Worm (Caenorhabditis elegans) whole organism, late embryonic: ENCODE data around the gene sru-6.

Experiments used
- C08G9.2 ChIP-seq: sonication (generic microtip); optimal IDR thresholded peaks from 2 replicates; lab custom pipeline; 2016; ENCODE audit warnings: mild to moderate bottlenecking, missing genetic modification characterization, moderate library complexity, missing compliant biosample characterization
- C38D4.7 ChIP-seq: fragments of 200-800 bp; sonication (Bioruptor generic); optimal IDR thresholded peaks from 2 replicates; lab custom pipeline; 2018; ENCODE audit warnings: mild to moderate bottlenecking, missing genetic modification characterization, moderate library complexity, missing compliant biosample characterization
- F13H6.1 ChIP-seq: sonication (generic microtip); optimal IDR thresholded peaks from 2 replicates; lab custom pipeline; 2016; ENCODE audit warnings: missing genetic modification characterization, missing compliant biosample characterization
- K02D7.2 ChIP-seq: sonication (generic microtip); optimal IDR thresholded peaks from 2 replicates; lab custom pipeline; 2017; ENCODE audit warnings: mild to moderate bottlenecking, missing genetic modification characterization, missing compliant biosample characterization
- T23F11.4 ChIP-seq: fragments of 200-800 bp; sonication (Bioruptor generic); optimal IDR thresholded peaks from 2 replicates; lab custom pipeline; 2018; ENCODE audit warnings: mild to moderate bottlenecking, missing genetic modification characterization, missing compliant biosample characterization
- ahr-1 ChIP-seq: sonication (generic microtip); optimal IDR thresholded peaks from 2 replicates; lab custom pipeline; 2016; ENCODE audit warnings: missing genetic modification characterization, missing compliant biosample characterization
- ama-1 ChIP-seq: fragments of 150-350 bp; optimal IDR thresholded peaks from 2 replicates; lab custom pipeline; 2014
- ceh-14 ChIP-seq: sonication (generic microtip); optimal IDR thresholded peaks from 2 replicates; lab custom pipeline; 2016; ENCODE audit warnings: missing genotype, missing genetic modification characterization, missing compliant biosample characterization
- ceh-18 ChIP-seq: sonication (generic microtip); optimal IDR thresholded peaks from 2 replicates; lab custom pipeline; 2016; ENCODE audit warnings: missing genetic modification characterization, missing compliant biosample characterization
- ceh-19 ChIP-seq: fragments of 200-800 bp; sonication (Bioruptor generic); optimal IDR thresholded peaks from 2 replicates; lab custom pipeline; 2018; ENCODE audit warnings: mild to moderate bottlenecking, missing genetic modification characterization, missing compliant biosample characterization
- ceh-2 ChIP-seq: sonication (generic microtip); optimal IDR thresholded peaks from 2 replicates; lab custom pipeline; 2016; ENCODE audit warnings: missing genotype, missing genetic modification characterization, missing compliant biosample characterization
- ceh-22 ChIP-seq: sonication (generic microtip); optimal IDR thresholded peaks from 2 replicates; lab custom pipeline; 2017; ENCODE audit warnings: missing biosample characterization, missing genetic modification characterization
- ceh-30 ChIP-seq: fragments of 150-350 bp; optimal IDR thresholded peaks from 2 replicates; lab custom pipeline; 2014; ENCODE audit warnings: missing biosample characterization, missing genetic modification characterization
- ceh-31 ChIP-seq: sonication (generic microtip); optimal IDR thresholded peaks from 2 replicates; lab custom pipeline; 2016; ENCODE audit warnings: missing genetic modification characterization, missing compliant biosample characterization
- ceh-6 ChIP-seq: fragments of 200-800 bp; sonication (Bioruptor generic); optimal IDR thresholded peaks from 2 replicates; lab custom pipeline; 2018; ENCODE audit warnings: mild to moderate bottlenecking, missing genetic modification characterization, missing compliant biosample characterization
- ceh-9 ChIP-seq: sonication (generic microtip); optimal IDR thresholded peaks from 2 replicates; lab custom pipeline; 2016; ENCODE audit warnings: mild to moderate bottlenecking, missing genetic modification characterization, inconsistent platforms, missing compliant biosample characterization
- che-1 ChIP-seq: sonication (generic microtip); optimal IDR thresholded peaks from 2 replicates; lab custom pipeline; 2016; ENCODE audit warnings: mild to moderate bottlenecking, missing genetic modification characterization, missing compliant biosample characterization
- elt-4 ChIP-seq: sonication (generic microtip); optimal IDR thresholded peaks from 2 replicates; lab custom pipeline; 2016; ENCODE audit warnings: missing genetic modification characterization, missing compliant biosample characterization
- ets-4 ChIP-seq: sonication (generic microtip); optimal IDR thresholded peaks from 2 replicates; lab custom pipeline; 2016; ENCODE audit warnings: missing genetic modification characterization, missing compliant biosample characterization
- fax-1 ChIP-seq: sonication (generic microtip); optimal IDR thresholded peaks from 2 replicates; lab custom pipeline; 2016; ENCODE audit warnings: missing genotype, missing genetic modification characterization, missing compliant biosample characterization
- fkh-10 ChIP-seq: fragments of 150-350 bp; optimal IDR thresholded peaks from 2 replicates; lab custom pipeline; 2014; ENCODE audit warnings: missing biosample characterization, missing genetic modification reagents, missing genetic modification characterization
- fkh-6 ChIP-seq: sonication (generic microtip); optimal IDR thresholded peaks from 2 replicates; lab custom pipeline; 2016; ENCODE audit warnings: missing genetic modification characterization, missing compliant biosample characterization
- hlh-13 ChIP-seq: fragments of 200-800 bp; sonication (Bioruptor generic); optimal IDR thresholded peaks from 2 replicates; lab custom pipeline; 2018; ENCODE audit warnings: mild to moderate bottlenecking, missing genetic modification characterization, missing compliant biosample characterization
- hlh-6 ChIP-seq: sonication (generic microtip); optimal IDR thresholded peaks from 2 replicates; lab custom pipeline; 2016; ENCODE audit warnings: missing genotype, missing genetic modification characterization, missing compliant biosample characterization
- hlh-8 ChIP-seq: sonication (generic microtip); optimal IDR thresholded peaks from 2 replicates; lab custom pipeline; 2016; ENCODE audit warnings: missing genotype, missing genetic modification characterization, missing compliant biosample characterization
- lin-11 ChIP-seq: fragments of 200-800 bp; sonication (Bioruptor generic); optimal IDR thresholded peaks from 2 replicates; lab custom pipeline; 2018; ENCODE audit warnings: mild to moderate bottlenecking, missing genetic modification characterization, missing compliant biosample characterization
- nfya-1 ChIP-seq: sonication (generic microtip); optimal IDR thresholded peaks from 2 replicates; lab custom pipeline; 2017; ENCODE audit warnings: missing genetic modification characterization, mild to moderate bottlenecking, missing compliant biosample characterization, antibody characterized with exemption, moderate library complexity
- nhr-11 ChIP-seq: fragments of 150-350 bp; optimal IDR thresholded peaks from 2 replicates; lab custom pipeline; 2014; ENCODE audit warnings: missing biosample characterization, missing genetic modification characterization
- pag-3 ChIP-seq: sonication (generic microtip); optimal IDR thresholded peaks from 2 replicates; lab custom pipeline; 2016; ENCODE audit warnings: missing compliant biosample characterization, missing genetic modification characterization, borderline replicate concordance
- pat-9 ChIP-seq: fragments of 200-800 bp; sonication (Bioruptor generic); optimal IDR thresholded peaks from 2 replicates; lab custom pipeline; 2018; ENCODE audit warnings: mild to moderate bottlenecking, missing genetic modification characterization, moderate library complexity, missing compliant biosample characterization
- pax-1 ChIP-seq: fragments of 150-350 bp; optimal IDR thresholded peaks from 2 replicates; lab custom pipeline; 2014; ENCODE audit warnings: missing biosample characterization, missing genetic modification characterization
- pros-1 ChIP-seq: fragments of 150-350 bp; optimal IDR thresholded peaks from 2 replicates; lab custom pipeline; 2014; ENCODE audit warnings: missing biosample characterization, missing genetic modification reagents, missing genetic modification characterization
- rnt-1 ChIP-seq: sonication (generic microtip); optimal IDR thresholded peaks from 2 replicates; lab custom pipeline; 2016; ENCODE audit warnings: missing genetic modification characterization, missing compliant biosample characterization
- sdc-2 ChIP-seq: sonication (generic microtip); optimal IDR thresholded peaks from 2 replicates; lab custom pipeline; 2016; ENCODE audit warnings: missing genotype, missing genetic modification characterization, missing compliant biosample characterization
- sox-2 ChIP-seq: fragments of 200-800 bp; sonication (Bioruptor generic); IDR thresholded peaks from 2 replicates; pipeline ENCODE4 v1.3.6; 2022; ENCODE audit warnings: missing genetic modification reagents, missing genetic modification characterization, missing compliant biosample characterization
- sox-4 ChIP-seq: sonication (generic microtip); optimal IDR thresholded peaks from 2 replicates; lab custom pipeline; 2017; ENCODE audit warnings: mild to moderate bottlenecking, missing genetic modification characterization, inconsistent platforms, missing compliant biosample characterization
- tbx-2 ChIP-seq: sonication (generic microtip); optimal IDR thresholded peaks from 2 replicates; lab custom pipeline; 2016; ENCODE audit warnings: missing genetic modification characterization, missing compliant biosample characterization
- tbx-7 ChIP-seq: sonication (generic microtip); optimal IDR thresholded peaks from 2 replicates; lab custom pipeline; 2016; ENCODE audit warnings: missing genotype, missing genetic modification characterization, missing compliant biosample characterization
- unc-3 ChIP-seq, 2 experiments: fragments of 200-800 bp in 1 of 2; sonication (Bioruptor generic) in 1 of 2; sonication (generic microtip) in 1 of 2; conservative IDR thresholded peaks in 1 of 2; optimal IDR thresholded peaks in 1 of 2; 2 replicates each; pipeline versions ENCODE4 v1.3.6 to Lab custom; 2016 to 2022; ENCODE audit warnings: missing compliant biosample characterization in 2 of 2, missing genetic modification characterization in 2 of 2, missing genetic modification reagents in 1 of 2
- unc-42 ChIP-seq: sonication (generic microtip); optimal IDR thresholded peaks from 2 replicates; lab custom pipeline; 2016; ENCODE audit warnings: missing genotype, missing genetic modification characterization, missing compliant biosample characterization
- unc-55 ChIP-seq: sonication (generic microtip); optimal IDR thresholded peaks from 2 replicates; lab custom pipeline; 2017; ENCODE audit warnings: missing biosample characterization, missing genetic modification reagents, missing genetic modification characterization
- unc-86 ChIP-seq: sonication (generic microtip); optimal IDR thresholded peaks from 2 replicates; lab custom pipeline; 2016; ENCODE audit warnings: missing genetic modification characterization, missing compliant biosample characterization
- zip-5 ChIP-seq: sonication (generic microtip); optimal IDR thresholded peaks from 2 replicates; lab custom pipeline; 2016; ENCODE audit warnings: missing genetic modification characterization, missing compliant biosample characterization
- ztf-16 ChIP-seq: sonication (generic microtip); optimal IDR thresholded peaks from 2 replicates; lab custom pipeline; 2017; ENCODE audit warnings: missing genetic modification characterization, missing compliant biosample characterization

sru-6 gene

DNA sequence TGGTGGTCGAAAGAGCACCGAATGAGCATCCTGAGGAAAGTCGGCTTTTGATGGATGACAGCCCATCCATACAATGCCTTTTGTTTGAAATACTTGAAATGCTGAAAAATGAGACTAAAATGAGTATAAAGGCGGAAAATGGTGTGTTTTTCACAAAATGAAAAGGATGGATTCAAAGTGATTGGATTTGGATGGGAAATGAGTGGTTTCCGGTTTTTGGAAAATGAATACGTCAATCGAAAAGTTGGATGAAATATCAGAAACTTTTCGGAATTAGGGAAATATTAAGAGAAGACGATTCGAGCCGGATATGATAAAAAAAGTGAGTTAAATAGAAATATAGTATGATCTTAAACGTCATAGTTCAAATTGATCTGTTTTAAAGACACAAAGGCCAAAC lies 23.0 kb upstream of the sru-6 start, which contains the start of gene F38E11.6:
Gene F38E11.6, minus strand, starts transcription at position 101 of the 400 bp plus-strand sequence.
- TF ChIP-seq C38D4.7 (GFP tag; lab: Kevin White, UChicago), result no peak
- TF ChIP-seq unc-3 (GFP tag; conservative IDR thresholded peaks at IDR 0.05; lab: Robert Waterston, UW), result no peak
- no peak for TF ChIP-seq unc-3 (tag; optimal IDR thresholded peaks at IDR 0.05; lab: Kevin White, UChicago)
- no peak for TF ChIP-seq zip-5 (tag; lab: Kevin White, UChicago)
- no peak for TF ChIP-seq nfya-1 (tag; lab: Kevin White, UChicago)
- no peak for TF ChIP-seq rnt-1 (tag; lab: Kevin White, UChicago)
- no peak for TF ChIP-seq ceh-18 (tag; lab: Kevin White, UChicago)
- no peak for TF ChIP-seq K02D7.2 (tag; lab: Kevin White, UChicago)
- TF ChIP-seq F13H6.1 (tag; lab: Kevin White, UChicago), result no peak
- TF ChIP-seq tbx-7 (tag; lab: Kevin White, UChicago), result no peak
- no peak for TF ChIP-seq ztf-16 (tag; lab: Kevin White, UChicago)
- TF ChIP-seq hlh-13 (GFP tag; lab: Kevin White, UChicago), result no peak
- TF ChIP-seq unc-55 (GFP tag; lab: Kevin White, UChicago), result no peak
- no peak for TF ChIP-seq ama-1 (lab: Kevin White, UChicago)
- TF ChIP-seq sox-2 (GFP tag; lab: Robert Waterston, UW), result no peak

DNA sequence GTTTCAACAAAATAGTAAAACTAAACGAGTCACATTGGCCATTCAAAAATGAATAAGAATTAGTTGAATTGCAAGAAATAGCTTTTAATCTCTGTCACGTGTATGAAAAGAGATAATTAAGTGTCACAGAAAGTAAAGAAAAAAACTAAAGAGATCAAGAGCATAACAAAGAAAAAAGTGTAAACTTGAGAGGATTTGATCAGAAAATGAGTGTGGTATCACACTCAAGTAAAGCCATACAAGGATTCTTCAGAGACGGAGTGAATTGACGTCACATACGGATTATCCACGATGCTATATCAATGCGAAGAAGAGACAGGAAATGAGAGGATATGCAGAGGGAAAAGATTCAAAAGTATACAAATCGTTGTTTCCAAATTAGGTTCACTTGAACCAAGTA lies 21.1 kb upstream of the sru-6 start:
- no peak for TF ChIP-seq ceh-30 (tag; lab: Kevin White, UChicago)
- TF ChIP-seq lin-11 (tag; lab: Kevin White, UChicago), result no peak
- no peak for TF ChIP-seq ceh-18 (tag; lab: Kevin White, UChicago)
- no peak for TF ChIP-seq ceh-31 (tag; lab: Kevin White, UChicago)
- TF ChIP-seq ceh-22 (tag; lab: Kevin White, UChicago), result no peak
- TF ChIP-seq ahr-1 (tag; lab: Kevin White, UChicago), result no peak
- TF ChIP-seq C38D4.7 (GFP tag; lab: Kevin White, UChicago), result no peak
- no peak for TF ChIP-seq unc-3 (GFP tag; conservative IDR thresholded peaks at IDR 0.05; lab: Robert Waterston, UW)
- no peak for TF ChIP-seq unc-3 (tag; optimal IDR thresholded peaks at IDR 0.05; lab: Kevin White, UChicago)
- TF ChIP-seq pros-1 (tag; lab: Kevin White, UChicago), result no peak
- no peak for TF ChIP-seq fax-1 (tag; lab: Kevin White, UChicago)
- TF ChIP-seq sdc-2 (tag; lab: Kevin White, UChicago), result no peak
- TF ChIP-seq nhr-11, result no peak
- TF ChIP-seq fkh-10 (GFP tag; lab: Kevin White, UChicago), result no peak

DNA sequence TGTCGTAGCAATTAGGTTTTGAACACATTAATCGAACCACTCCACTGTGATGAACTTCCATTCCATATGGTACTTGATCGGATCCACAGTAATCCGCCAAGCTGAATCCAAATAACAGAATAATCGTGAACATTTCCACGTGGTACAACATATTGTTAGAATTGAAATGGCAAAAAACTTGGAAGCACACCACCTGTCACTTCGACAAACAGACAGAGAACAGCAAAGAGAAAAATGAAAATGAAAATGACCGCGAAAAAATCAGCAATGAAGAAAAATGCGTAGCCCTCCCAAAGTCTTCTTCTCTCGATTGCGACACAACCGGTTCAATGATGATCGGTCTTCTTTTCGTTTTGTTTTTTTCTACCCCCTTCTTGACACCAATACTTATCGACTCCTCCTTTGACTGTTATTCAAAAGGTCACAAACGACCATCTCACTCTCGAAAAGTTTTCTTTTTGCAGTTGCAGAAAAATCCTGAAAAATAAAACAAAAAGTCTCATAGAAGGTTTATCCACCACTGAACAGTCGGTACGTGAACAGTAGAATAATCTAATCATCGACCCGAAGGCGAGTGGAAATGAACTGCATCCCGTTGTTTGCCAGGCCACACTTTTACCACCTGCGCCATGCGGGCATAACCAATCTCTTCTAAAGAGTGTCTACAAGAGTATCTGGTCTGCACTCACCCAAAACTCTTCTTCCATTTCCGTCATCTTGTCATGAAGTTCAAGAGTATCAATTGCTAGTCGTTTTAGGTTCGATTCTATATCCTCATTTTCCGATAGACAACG lies 13.1 kb upstream of the sru-6 start, which contains the start of gene wrt-3:
Gene wrt-3, minus strand, starts transcription at position 322 of the 794 bp plus-strand sequence.
- peak; percentile 74 for TF ChIP-seq ceh-9 (tag; lab: Kevin White, UChicago)
- peak; percentile 84 for TF ChIP-seq ceh-14
- peak; percentile 71 for TF ChIP-seq ceh-31 (tag; lab: Kevin White, UChicago)
- TF ChIP-seq unc-86 (tag; lab: Kevin White, UChicago), result peak; percentile 92
- peak; percentile 53 for TF ChIP-seq pag-3 (tag; lab: Kevin White, UChicago)
- TF ChIP-seq tbx-2 (tag; lab: Kevin White, UChicago), result peak; percentile 94
- TF ChIP-seq hlh-13 (GFP tag; lab: Kevin White, UChicago), result peak; percentile 91
- TF ChIP-seq elt-4, result peak; percentile 80
- peak; percentile 87 for TF ChIP-seq C08G9.2 (tag; lab: Kevin White, UChicago)
- peak; percentile 95 for TF ChIP-seq che-1
- TF ChIP-seq unc-42 (tag; lab: Kevin White, UChicago), result peak; percentile 43
- TF ChIP-seq lin-11 (tag; lab: Kevin White, UChicago), result peak; percentile 93
- peak; percentile 92 for TF ChIP-seq ahr-1 (tag; lab: Kevin White, UChicago)
- TF ChIP-seq fax-1 (tag; lab: Kevin White, UChicago), result peak; percentile 97
- peak; percentile 97 for TF ChIP-seq hlh-6 (tag; lab: Kevin White, UChicago)
- peak; percentile 93 for TF ChIP-seq ceh-19 (GFP tag; lab: Kevin White, UChicago)
- TF ChIP-seq sox-4 (tag; lab: Kevin White, UChicago), result peak; percentile 94
- peak; percentile 93 for TF ChIP-seq pat-9 (tag; lab: Kevin White, UChicago)
- peak; percentile 84 for TF ChIP-seq hlh-8 (tag; lab: Kevin White, UChicago)
- no peak for TF ChIP-seq pax-1 (tag; lab: Kevin White, UChicago)
- TF ChIP-seq ceh-6, result peak; percentile 97
- TF ChIP-seq unc-3 (GFP tag; conservative IDR thresholded peaks at IDR 0.05; lab: Robert Waterston, UW), result peak; percentile 90
- peak; percentile 88 for TF ChIP-seq unc-3 (tag; optimal IDR thresholded peaks at IDR 0.05; lab: Kevin White, UChicago)
- peak; percentile 94 for TF ChIP-seq ztf-16 (tag; lab: Kevin White, UChicago)
- peak; percentile 94 for TF ChIP-seq fkh-6 (tag; lab: Kevin White, UChicago)
- peak; percentile 0 for TF ChIP-seq fkh-10 (GFP tag; lab: Kevin White, UChicago)
- no peak for TF ChIP-seq nhr-11
- peak; percentile 59 for TF ChIP-seq ets-4
- peak; percentile 91 for TF ChIP-seq T23F11.4 (GFP tag; lab: Kevin White, UChicago)
- TF ChIP-seq ceh-2 (tag; lab: Kevin White, UChicago), result peak; percentile 89
- TF ChIP-seq ceh-22 (tag; lab: Kevin White, UChicago), result peak; percentile 17
- TF ChIP-seq unc-55 (GFP tag; lab: Kevin White, UChicago), result no peak
